Worm (Caenorhabditis elegans) whole organism, midembryonic: ENCODE measurements around the gene gst-14.
"Not testable (repeated sequence)": the region's sequence is repeated elsewhere in the genome, so short reads cannot be mapped to it uniquely, and the experiment has no call there.

Source experiments
- T22C8.4 ChIP-seq: fragments of 200-800 bp; sonication (Bioruptor generic); IDR thresholded peaks from 2 replicates; pipeline ENCODE4 v1.3.6; 2022; ENCODE audit warnings: missing genetic modification characterization, missing compliant biosample characterization
- cog-1 ChIP-seq: sonication (generic microtip); optimal IDR thresholded peaks from 2 replicates; lab custom pipeline; 2016; ENCODE audit warnings: missing genetic modification characterization, missing compliant biosample characterization
- flt-1 ChIP-seq: fragments of 200-800 bp; sonication (Bioruptor generic); IDR thresholded peaks from 2 replicates; pipeline ENCODE4 v1.3.6; 2022; ENCODE audit warnings: missing genetic modification characterization, missing compliant biosample characterization
- klf-2 ChIP-seq: fragments of 200-800 bp; sonication (Bioruptor generic); conservative IDR thresholded peaks from 2 replicates; pipeline ENCODE4 v1.3.6; 2022; ENCODE audit warnings: missing genetic modification reagents, missing genetic modification characterization, missing compliant biosample characterization
- med-1 ChIP-seq: sonication (generic microtip); optimal IDR thresholded peaks from 2 replicates; lab custom pipeline; 2017; ENCODE audit warnings: missing genetic modification characterization, mild to moderate bottlenecking, missing compliant biosample characterization, antibody characterized with exemption, missing genetic modification reagents; ENCODE audit not compliant: insufficient read depth
- ref-1 ChIP-seq: fragments of 200-800 bp; sonication (Bioruptor generic); conservative IDR thresholded peaks from 2 replicates; pipeline ENCODE4 v1.3.6; 2022; ENCODE audit warnings: missing genetic modification reagents, missing genetic modification characterization, missing compliant biosample characterization
- tab-1 ChIP-seq: fragments of 200-800 bp; sonication (Bioruptor generic); IDR thresholded peaks from 2 replicates; pipeline ENCODE4 v1.3.6; 2022; ENCODE audit warnings: missing genetic modification characterization, missing compliant biosample characterization
- ztf-23 ChIP-seq: fragments of 200-800 bp; sonication (Bioruptor generic); IDR thresholded peaks from 2 replicates; pipeline ENCODE4 v1.3.6; 2022; ENCODE audit warnings: missing genetic modification reagents, missing genetic modification characterization, missing compliant biosample characterization
- ztf-29 ChIP-seq: fragments of 200-800 bp; sonication (Bioruptor generic); IDR thresholded peaks from 2 replicates; pipeline ENCODE4 v1.3.6; 2022; ENCODE audit warnings: missing genetic modification reagents, missing genetic modification characterization, missing compliant biosample characterization

gst-14 gene

DNA sequence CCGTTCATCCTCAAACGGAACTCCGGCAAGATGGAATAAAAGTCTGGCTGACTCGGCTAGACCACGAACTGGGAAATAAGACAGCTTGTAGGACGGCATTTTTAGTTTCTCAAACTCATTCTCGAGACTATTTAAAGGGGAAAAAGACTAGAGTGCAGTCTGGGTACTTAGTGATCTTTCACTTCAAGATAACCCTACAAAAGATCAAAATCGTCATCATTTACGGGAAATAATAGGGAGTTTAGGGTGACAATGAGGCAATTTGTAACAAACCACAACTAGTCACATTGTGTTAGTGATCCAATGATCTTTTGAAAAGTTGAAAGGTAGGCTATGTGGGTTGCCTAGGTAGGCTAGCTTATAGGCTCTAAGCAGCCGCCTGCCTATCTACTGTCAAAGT, at the start of gene gst-14:
TSS of gene gst-14 (minus strand) at position 101 of the 400 bp plus-strand sequence.
- TF ChIP-seq tab-1 (no peak), klf-2 (no peak), T22C8.4 (GFP tag; lab: Robert Waterston, UW) (no peak), med-1 (GFP tag; lab: Kevin White, UChicago) (no peak), flt-1 (GFP tag; lab: Robert Waterston, UW) (no peak), ref-1 (GFP tag; lab: Robert Waterston, UW) (no peak), cog-1 (tag; lab: Kevin White, UChicago) (no peak), ztf-29 (GFP tag; lab: Robert Waterston, UW) (no peak), ztf-23 (no peak)

DNA sequence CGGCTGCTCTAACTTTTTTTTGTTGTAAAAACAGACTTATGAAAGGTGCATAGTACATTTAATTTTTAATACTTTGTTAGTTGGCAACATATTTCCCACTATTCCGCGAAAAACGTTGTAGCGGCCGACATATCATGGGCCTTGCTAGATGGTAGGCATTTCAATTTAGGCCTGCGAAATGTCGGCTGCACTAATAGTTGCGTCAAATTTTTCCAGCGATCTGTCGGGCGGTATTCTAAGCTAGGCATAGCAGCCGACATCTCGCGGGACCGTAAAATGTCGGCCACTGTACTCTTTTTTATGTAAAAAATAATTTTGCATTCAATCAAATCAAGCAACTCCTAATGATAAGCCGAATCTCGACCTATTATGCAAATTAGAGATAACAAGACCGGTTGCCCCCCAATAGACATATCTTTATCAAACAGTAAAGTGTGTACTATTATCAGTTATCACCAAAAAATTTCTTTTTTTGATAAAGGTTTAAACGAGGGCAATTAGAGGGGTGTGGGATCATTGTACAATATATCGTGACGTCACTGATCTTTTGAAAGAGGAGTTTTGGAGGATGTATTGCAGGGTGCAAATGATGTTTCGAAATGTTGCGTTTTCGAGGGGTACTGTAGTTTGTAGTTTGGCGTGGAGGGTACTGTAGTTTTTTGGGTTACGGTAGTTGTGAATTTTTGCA, 49.2 kb upstream of the gst-14 start:
- TF ChIP-seq klf-2 (no peak), med-1 (GFP tag; lab: Kevin White, UChicago) (no peak), ztf-29 (GFP tag; lab: Robert Waterston, UW) (no peak), ref-1 (GFP tag; lab: Robert Waterston, UW) (no peak), T22C8.4 (GFP tag; lab: Robert Waterston, UW) (no peak), cog-1 (tag; lab: Kevin White, UChicago) (no peak), tab-1 (no peak), ztf-23 (no peak), flt-1 (GFP tag; lab: Robert Waterston, UW) (no peak)

DNA sequence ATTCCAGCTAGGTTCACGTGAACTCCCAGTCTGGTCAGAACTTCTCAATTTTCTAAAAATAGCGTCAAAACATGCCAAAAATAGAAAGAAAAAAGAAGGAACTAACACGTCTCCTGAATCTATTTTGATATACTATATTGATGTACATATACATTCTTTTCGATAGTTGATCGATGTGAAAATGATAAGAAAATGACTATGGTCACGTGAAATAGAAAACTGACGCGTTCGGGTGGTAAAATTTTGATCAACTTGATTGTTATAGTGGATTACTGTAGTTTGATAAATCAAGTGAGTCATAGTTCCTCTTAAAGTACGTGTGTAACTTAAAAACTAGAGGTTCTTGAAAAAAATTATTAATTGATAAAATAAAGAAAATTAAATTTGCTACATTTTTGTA, 48.5 kb upstream of the gst-14 start:
- no peak for TF ChIP-seq ref-1 (GFP tag; lab: Robert Waterston, UW)
- no peak for TF ChIP-seq ztf-29 (GFP tag; lab: Robert Waterston, UW)
- no peak for TF ChIP-seq cog-1 (tag; lab: Kevin White, UChicago)
- no peak for TF ChIP-seq tab-1
- no peak for TF ChIP-seq klf-2
- no peak for TF ChIP-seq ztf-23
- no peak for TF ChIP-seq flt-1 (GFP tag; lab: Robert Waterston, UW)
- no peak for TF ChIP-seq T22C8.4 (GFP tag; lab: Robert Waterston, UW)
- TF ChIP-seq med-1 (GFP tag; lab: Kevin White, UChicago) = no peak

DNA sequence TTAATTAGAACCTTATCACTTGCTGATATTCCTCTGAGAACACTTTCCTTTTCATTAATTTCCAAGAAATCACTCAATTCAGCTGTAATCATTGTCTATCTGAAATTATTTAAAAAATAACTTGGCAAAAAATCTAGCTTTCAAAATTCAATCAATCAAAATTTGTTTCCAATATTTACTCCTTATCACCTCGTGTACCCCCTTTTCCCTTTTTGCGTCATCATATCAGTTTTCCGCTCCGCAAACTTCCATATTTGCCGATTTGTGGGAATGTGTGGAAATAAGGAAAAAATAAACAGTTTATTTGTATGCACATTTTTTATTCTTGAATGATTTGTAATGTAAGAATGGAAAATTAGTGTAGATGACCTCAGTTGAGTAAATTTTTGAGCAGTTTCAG, 46.1 kb upstream of the gst-14 start, which contains the start of gene C31C9.6:
TSS of gene C31C9.6 (minus strand) at position 101 of the 400 bp plus-strand sequence.
- TF ChIP-seq ztf-29 (GFP tag; lab: Robert Waterston, UW); med-1 (GFP tag; lab: Kevin White, UChicago); ref-1 (GFP tag; lab: Robert Waterston, UW): not testable (repeated sequence)

DNA sequence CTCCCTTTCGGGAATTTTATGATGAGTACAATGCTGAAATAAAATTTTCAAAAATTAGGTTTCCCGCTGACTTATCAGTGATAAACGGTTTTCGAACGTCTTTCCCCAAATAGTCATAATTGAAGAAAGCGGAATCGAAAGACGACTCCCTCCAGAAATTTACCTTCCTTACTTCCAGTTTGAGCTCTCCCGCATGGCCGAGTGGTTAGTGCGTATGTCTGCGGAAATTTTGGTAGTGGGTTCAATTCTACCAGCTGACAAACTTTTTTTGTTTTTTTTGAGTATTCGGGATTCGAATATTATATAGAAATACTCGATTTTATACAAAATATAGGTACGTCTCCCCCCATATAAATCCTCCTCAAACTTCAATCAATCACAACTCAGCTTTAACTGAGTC, 42.5 kb upstream of the gst-14 start:
- peak; percentile 75; the same call in 1 of the 2 replicates for TF ChIP-seq flt-1 (GFP tag; lab: Robert Waterston, UW)

DNA sequence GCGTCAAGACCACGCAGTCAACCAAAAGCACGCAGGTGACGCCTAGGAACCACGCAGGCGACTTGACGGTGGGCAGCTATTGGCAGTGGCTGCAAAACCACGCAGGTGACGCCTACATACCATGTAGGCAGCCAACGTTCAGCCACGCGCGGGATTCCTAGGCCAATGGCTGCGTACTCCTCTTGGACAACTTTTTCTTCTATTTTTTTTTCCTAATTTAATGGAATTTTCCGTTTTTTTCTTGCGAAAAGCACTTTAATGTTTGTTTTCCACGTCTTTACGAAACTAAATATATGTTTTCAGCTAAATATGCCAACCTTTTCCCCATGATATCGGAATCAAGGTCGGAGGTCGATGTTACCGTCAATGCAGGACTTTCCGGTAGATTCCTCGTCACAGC, 38.8 kb upstream of the gst-14 start, which contains the start of gene C31C9.9:
TSS of gene C31C9.9 (plus strand) at position 301 of the 400 bp plus-strand sequence.
- not testable (repeated sequence) for TF ChIP-seq ztf-29 (GFP tag; lab: Robert Waterston, UW); klf-2; tab-1

DNA sequence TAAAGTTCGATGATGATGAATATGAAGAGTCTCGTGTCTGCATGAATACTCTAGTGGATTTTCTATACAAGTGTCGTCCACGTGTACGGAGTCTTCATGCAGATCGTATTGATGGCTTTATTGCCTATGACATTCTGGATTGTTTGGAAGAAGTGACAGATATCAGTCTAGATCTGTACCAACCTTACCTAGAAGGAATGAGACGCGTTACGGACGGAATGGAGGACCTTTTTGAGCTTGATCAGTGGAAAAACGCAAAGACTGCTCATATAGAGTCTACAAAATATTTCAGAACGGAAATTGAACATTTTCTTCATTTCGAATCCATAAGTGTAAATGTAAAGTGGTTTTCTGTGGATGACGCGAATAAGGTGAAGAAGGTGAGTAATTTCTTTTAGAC, 32.3 kb upstream of the gst-14 start, which contains the start of gene fbxa-169:
TSS of gene fbxa-169 (plus strand) at position 301 of the 400 bp plus-strand sequence.
- TF ChIP-seq ztf-23 = no peak
- TF ChIP-seq med-1 (GFP tag; lab: Kevin White, UChicago) = no peak

DNA sequence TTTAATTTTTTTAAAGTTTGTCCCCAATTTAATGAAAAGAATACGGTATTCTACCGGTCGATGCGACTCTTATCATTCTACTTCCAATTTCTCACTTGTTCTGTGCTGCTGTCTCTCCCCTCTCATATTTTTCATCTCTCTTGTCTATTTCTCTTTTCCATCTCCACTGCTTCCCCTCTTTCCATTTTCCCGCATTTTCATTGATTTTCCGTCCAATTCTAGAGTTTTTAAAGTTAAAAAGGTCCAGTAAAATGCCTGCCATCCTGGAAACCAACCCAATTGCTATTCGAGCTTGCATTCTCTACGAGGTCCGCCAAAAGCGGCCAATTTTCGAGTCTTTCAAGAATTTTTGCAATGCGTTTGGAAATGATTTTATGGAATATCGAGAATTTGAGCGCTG, 25.4 kb upstream of the gst-14 start, which contains the start of gene fbxa-167:
TSS of gene fbxa-167 (plus strand) at position 179 of the 400 bp plus-strand sequence.
- no peak for TF ChIP-seq ref-1 (GFP tag; lab: Robert Waterston, UW)
- TF ChIP-seq ztf-29 (GFP tag; lab: Robert Waterston, UW) = no peak
- no peak for TF ChIP-seq med-1 (GFP tag; lab: Kevin White, UChicago)
- TF ChIP-seq tab-1 = no peak
- TF ChIP-seq T22C8.4 (GFP tag; lab: Robert Waterston, UW) = no peak
- no peak for TF ChIP-seq ztf-23
- no peak for TF ChIP-seq klf-2
- TF ChIP-seq cog-1 (tag; lab: Kevin White, UChicago) = no peak
- TF ChIP-seq flt-1 (GFP tag; lab: Robert Waterston, UW) = no peak

DNA sequence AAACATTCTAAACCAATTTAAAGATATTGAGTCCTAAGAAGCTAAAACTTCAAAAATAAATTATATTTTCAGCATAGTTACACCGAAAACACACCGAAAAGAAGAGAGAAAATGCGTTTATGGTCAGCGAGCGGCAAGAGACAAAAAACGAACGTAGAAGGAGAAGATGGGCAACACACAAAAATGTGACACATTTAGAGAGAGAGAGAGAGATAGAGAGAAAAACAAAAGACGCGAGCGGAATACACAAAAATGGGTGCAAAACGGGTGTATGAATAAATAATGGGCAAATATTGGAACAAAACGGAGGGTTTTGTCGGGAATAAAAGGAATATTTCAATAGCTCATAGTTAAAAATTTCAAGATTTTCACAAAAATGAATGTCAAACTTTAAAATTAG, 24.3 kb upstream of the gst-14 start:
- TF ChIP-seq ztf-29 (GFP tag; lab: Robert Waterston, UW) (no peak), med-1 (GFP tag; lab: Kevin White, UChicago) (no peak), cog-1 (tag; lab: Kevin White, UChicago) (no peak), T22C8.4 (GFP tag; lab: Robert Waterston, UW) (no peak), flt-1 (GFP tag; lab: Robert Waterston, UW) (no peak), ref-1 (GFP tag; lab: Robert Waterston, UW) (no peak), tab-1 (no peak), ztf-23 (no peak), klf-2 (no peak)

DNA sequence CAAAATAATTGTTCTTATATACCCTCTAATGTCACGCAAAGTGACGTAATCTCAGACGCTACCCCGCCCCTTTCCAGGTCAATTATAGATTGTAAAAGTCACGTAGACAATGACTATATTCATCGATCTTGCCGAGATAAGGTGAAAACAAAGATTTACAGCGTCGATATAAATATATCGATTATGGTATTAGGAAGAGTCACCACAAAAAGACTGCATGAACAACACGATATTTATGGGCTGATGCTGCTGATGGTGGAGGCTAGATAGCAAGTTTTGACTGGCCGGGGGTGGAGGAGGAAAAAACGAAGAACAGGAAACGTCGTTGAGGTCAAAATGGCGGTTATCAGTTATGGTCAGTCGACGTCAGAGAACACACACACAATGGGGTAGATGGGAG, 22.7 kb upstream of the gst-14 start:
- TF ChIP-seq T22C8.4 (GFP tag; lab: Robert Waterston, UW) (no peak), ztf-23 (no peak), cog-1 (tag; lab: Kevin White, UChicago) (no peak), klf-2 (no peak), ztf-29 (GFP tag; lab: Robert Waterston, UW) (no peak), med-1 (GFP tag; lab: Kevin White, UChicago) (no peak), flt-1 (GFP tag; lab: Robert Waterston, UW) (no peak), tab-1 (no peak), ref-1 (GFP tag; lab: Robert Waterston, UW) (no peak)
